Fruit fly (Drosophila melanogaster): ENCODE results near the gene Gr22d.

The Gr22d gene

dm6 chr2L:1837717-1838368 lies 47.7 kb upstream of the Gr22d start (continued):
- TF ChIP-seq hkb (optimal IDR thresholded peaks at IDR 0.05) (no peak), hkb (GFP tag; IDR thresholded peaks at IDR 0.05) (0 out of 2 replicates have a peak, but pooled peaks have one; percentile 45), slou (GFP tag; optimal IDR thresholded peaks at IDR 0.05) (peak; percentile 1), ci (GFP tag; IDR thresholded peaks at IDR 0.05) (peak; percentile 70; the same call in 2 of the 3 replicates), ash1 (GFP tag; optimal IDR thresholded peaks at IDR 0.05) (no peak), Myb (GFP tag; optimal IDR thresholded peaks at IDR 0.05) (peak; percentile 3), Oli (tag; optimal IDR thresholded peaks at IDR 0.05) (peak; percentile 48), tio (GFP tag; optimal IDR thresholded peaks at IDR 0.05) (no peak), ATbp (GFP tag; optimal IDR thresholded peaks at IDR 0.05) (peak; percentile 42), fu2 (GFP tag; optimal IDR thresholded peaks at IDR 0.05) (peak; percentile 3), CG12659 (GFP tag; optimal IDR thresholded peaks at IDR 0.05) (peak; percentile 29), CG3065 (GFP tag; optimal IDR thresholded peaks at IDR 0.05) (no peak), Ada2b (GFP tag; IDR thresholded peaks at IDR 0.05) (peak; percentile 59; the same call in 1 of the 2 replicates), shn (GFP tag; optimal IDR thresholded peaks at IDR 0.05) (peak; percentile 14), otp (GFP tag; IDR thresholded peaks at IDR 0.05) (no peak), CG17385 (GFP tag; optimal IDR thresholded peaks at IDR 0.05) (peak; percentile 35), CG12071 (GFP tag; optimal IDR thresholded peaks at IDR 0.05) (peak; percentile 7), ssp (GFP tag; IDR thresholded peaks at IDR 0.05) (no peak), gem (tag; optimal IDR thresholded peaks at IDR 0.05) (peak; percentile 55), CG18262 (tag; optimal IDR thresholded peaks at IDR 0.05) (no peak), CG12236 (GFP tag; optimal IDR thresholded peaks at IDR 0.05) (no peak), pan (optimal IDR thresholded peaks at IDR 0.05) (no peak), pan (GFP tag; optimal IDR thresholded peaks at IDR 0.05 in 1 of 2, IDR thresholded peaks at IDR 0.05 in 1 of 2) (peak in 1 of 2 experiments; percentile 60), p53 (GFP tag; optimal IDR thresholded peaks at IDR 0.05) (no peak), phol (tag; optimal IDR thresholded peaks at IDR 0.05) (peak; percentile 7), ewg (GFP tag; optimal IDR thresholded peaks at IDR 0.05) (peak; percentile 0), so (GFP tag; IDR thresholded peaks at IDR 0.05) (0 out of 3 replicates have a peak, but pooled peaks have one; percentile 42), D19B (GFP tag; optimal IDR thresholded peaks at IDR 0.05) (peak; percentile 7), lab (GFP tag; optimal IDR thresholded peaks at IDR 0.05) (peak; percentile 74), B-H2 (GFP tag; optimal IDR thresholded peaks at IDR 0.05) (no peak), kah (GFP tag; optimal IDR thresholded peaks at IDR 0.05) (no peak), bab2 (GFP tag; optimal IDR thresholded peaks at IDR 0.05) (no peak), CHES-1-like (GFP tag; optimal IDR thresholded peaks at IDR 0.05) (no peak), CG9817 (tag; optimal IDR thresholded peaks at IDR 0.05) (peak; percentile 35), mld (GFP tag; IDR thresholded peaks at IDR 0.05; ENCODE audit: partially characterized antibody) (no peak), dysf (GFP tag; IDR thresholded peaks at IDR 0.05) (peak; percentile 54; the same call in 2 of the 3 replicates), h (optimal IDR thresholded peaks at IDR 0.05) (no peak), CG3726 (GFP tag; IDR thresholded peaks at IDR 0.05) (no peak), pita (GFP tag; optimal IDR thresholded peaks at IDR 0.05) (no peak), CG2120 (GFP tag; optimal IDR thresholded peaks at IDR 0.05) (peak; percentile 48), CG16863 (GFP tag; optimal IDR thresholded peaks at IDR 0.05) (no peak), fru (optimal IDR thresholded peaks at IDR 0.05) (no peak), CG30403 (GFP tag; optimal IDR thresholded peaks at IDR 0.05) (no peak), CG7556 (GFP tag; optimal IDR thresholded peaks at IDR 0.05) (peak; percentile 41), row (GFP tag; IDR thresholded peaks at IDR 0.05) (peak; percentile 73), Bgb (GFP tag; IDR thresholded peaks at IDR 0.05; ENCODE audit: partially characterized antibody) (no peak), Dbx (GFP tag; IDR thresholded peaks at IDR 0.05) (peak; percentile 56; the same call in 2 of the 3 replicates), ftz-f1 (GFP tag; optimal IDR thresholded peaks at IDR 0.05) (no peak), Fer3 (tag; optimal IDR thresholded peaks at IDR 0.05) (peak; percentile 22), Ptx1 (GFP tag; IDR thresholded peaks at IDR 0.05) (peak; percentile 57), eyg (GFP tag; optimal IDR thresholded peaks at IDR 0.05) (no peak)

Measured in whole organism, embryonic.